Worm (Caenorhabditis elegans) whole organism, late embryonic: ENCODE data around the gene mig-10.

Experiments
- ama-1 ChIP-seq: fragments of 150-350 bp; optimal IDR thresholded peaks from 2 replicates; lab custom pipeline; 2014
- dmd-4 ChIP-seq: sonication (generic microtip); optimal IDR thresholded peaks from 2 replicates; lab custom pipeline; 2016; ENCODE audit warnings: borderline replicate concordance, missing genetic modification characterization, missing compliant biosample characterization
- dve-1 ChIP-seq: sonication (generic microtip); optimal IDR thresholded peaks from 2 replicates; lab custom pipeline; 2017; ENCODE audit warnings: antibody characterized with exemption, mild to moderate bottlenecking, missing genetic modification characterization, missing compliant biosample characterization
- elt-2 ChIP-seq: sonication (generic microtip); optimal IDR thresholded peaks from 2 replicates; lab custom pipeline; 2016; ENCODE audit warnings: missing genetic modification reagents, missing genetic modification characterization, missing compliant biosample characterization
- unc-55 ChIP-seq: sonication (generic microtip); optimal IDR thresholded peaks from 2 replicates; lab custom pipeline; 2017; ENCODE audit warnings: missing biosample characterization, missing genetic modification reagents, missing genetic modification characterization

DNA sequence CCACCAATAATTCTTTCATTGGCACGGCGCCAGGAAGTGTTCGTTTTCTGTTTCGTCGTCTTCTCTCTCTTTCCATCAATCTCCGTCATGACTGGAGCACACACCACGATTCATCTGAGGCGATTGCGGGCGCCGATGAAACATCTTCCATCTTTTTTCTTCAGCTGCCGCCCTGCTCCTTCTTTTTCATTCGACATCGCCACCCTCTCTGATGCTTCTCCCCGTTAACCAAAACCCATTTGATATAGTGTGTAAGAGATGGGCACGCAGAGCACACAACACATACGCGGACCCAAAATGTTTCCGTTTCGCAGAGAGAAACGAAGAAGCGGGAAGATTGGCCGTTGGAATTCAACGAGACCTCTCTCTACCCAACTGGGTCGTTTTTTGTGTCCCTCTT lies 8.6 kb downstream of the mig-10 start:
- peak; percentile 46 for TF ChIP-seq unc-55 (GFP tag; lab: Kevin White, UChicago)
- TF ChIP-seq dve-1 (tag; lab: Kevin White, UChicago) = no peak
- TF ChIP-seq ama-1 (lab: Kevin White, UChicago) = no peak
- no peak for TF ChIP-seq dmd-4 (tag; lab: Kevin White, UChicago)
- no peak for TF ChIP-seq elt-2 (tag; lab: Kevin White, UChicago)
